Fruit fly (Drosophila melanogaster): ENCODE data around the gene Pgam5.

Pgam5 gene

dm6 chrX:1879606-1880110 lies 6.3 kb upstream of the Pgam5 start, which contains the start of gene CG14818 (continued):
- TF ChIP-seq CG7987 (GFP tag; optimal IDR thresholded peaks at IDR 0.05) (no peak), gce (GFP tag; IDR thresholded peaks at IDR 0.05) (no peak), CG13424 (tag; optimal IDR thresholded peaks at IDR 0.05) (peak; percentile 69), CG12155 (GFP tag; optimal IDR thresholded peaks at IDR 0.05) (peak; percentile 65), CG11696 (GFP tag; IDR thresholded peaks at IDR 0.05) (no peak), crp (GFP tag; optimal IDR thresholded peaks at IDR 0.05) (no peak), Oli (tag; optimal IDR thresholded peaks at IDR 0.05) (peak; percentile 34), Fer1 (GFP tag; optimal IDR thresholded peaks at IDR 0.05) (peak; percentile 31), amos (GFP tag; IDR thresholded peaks at IDR 0.05; ENCODE audit: partially characterized antibody) (peak; percentile 78), chm (GFP tag; IDR thresholded peaks at IDR 0.05) (0 out of 2 replicates have a peak, but pooled peaks have one; percentile 14), Atf3 (GFP tag; optimal IDR thresholded peaks at IDR 0.05) (peak; percentile 46), sob (GFP tag; IDR thresholded peaks at IDR 0.05) (peak; percentile 75), CG3847 (GFP tag; IDR thresholded peaks at IDR 0.05) (peak; percentile 58), tio (GFP tag; optimal IDR thresholded peaks at IDR 0.05) (no peak), CG1832 (GFP tag; optimal IDR thresholded peaks at IDR 0.05) (no peak), CG8944 (GFP tag; optimal IDR thresholded peaks at IDR 0.05) (peak; percentile 70), CG12744 (GFP tag; optimal IDR thresholded peaks at IDR 0.05) (no peak), CG17912 (GFP tag; optimal IDR thresholded peaks at IDR 0.05) (peak; percentile 13), al (GFP tag; IDR thresholded peaks at IDR 0.05) (peak; percentile 60; the same call in 1 of the 2 replicates), CG14860 (GFP tag; IDR thresholded peaks at IDR 0.05; ENCODE audit: partially characterized antibody) (peak; percentile 82), mld (GFP tag; IDR thresholded peaks at IDR 0.05; ENCODE audit: partially characterized antibody) (peak; percentile 57; the same call in 1 of the 3 replicates), CG13624 (GFP tag; optimal IDR thresholded peaks at IDR 0.05) (peak; percentile 47), CG9437 (GFP tag; optimal IDR thresholded peaks at IDR 0.05) (peak; percentile 83), trem (tag; optimal IDR thresholded peaks at IDR 0.05) (no peak), ind (GFP tag; optimal IDR thresholded peaks at IDR 0.05) (peak; percentile 62), disco-r (GFP tag; optimal IDR thresholded peaks at IDR 0.05) (peak; percentile 18), sens-2 (GFP tag; IDR thresholded peaks at IDR 0.05) (peak; percentile 40; the same call in 1 of the 2 replicates), CG15514 (GFP tag; optimal IDR thresholded peaks at IDR 0.05) (peak; percentile 55), CG12659 (GFP tag; optimal IDR thresholded peaks at IDR 0.05) (peak; percentile 49), repo (GFP tag; optimal IDR thresholded peaks at IDR 0.05) (peak; percentile 52), HLH3B (GFP tag; IDR thresholded peaks at IDR 0.05) (peak; percentile 66), CG2120 (GFP tag; optimal IDR thresholded peaks at IDR 0.05) (peak; percentile 67), pzg (GFP tag; optimal IDR thresholded peaks at IDR 0.05) (peak; percentile 32), CG3726 (GFP tag; IDR thresholded peaks at IDR 0.05) (no peak), HHEX (GFP tag; optimal IDR thresholded peaks at IDR 0.05) (peak; percentile 34), CG8388 (GFP tag; optimal IDR thresholded peaks at IDR 0.05) (peak; percentile 32), Drgx (GFP tag; IDR thresholded peaks at IDR 0.05) (peak; percentile 43), Gug (GFP tag; IDR thresholded peaks at IDR 0.05) (peak; percentile 67; the same call in 3 of the 4 replicates), E2f1 (GFP tag; IDR thresholded peaks at IDR 0.05) (peak; percentile 51; the same call in 1 of the 2 replicates), chn (GFP tag; optimal IDR thresholded peaks at IDR 0.05) (peak; percentile 53), CHES-1-like (GFP tag; optimal IDR thresholded peaks at IDR 0.05) (peak; percentile 65), CG5953 (GFP tag; IDR thresholded peaks at IDR 0.05) (0 out of 2 replicates have a peak, but pooled peaks have one; percentile 31), Abd-B (GFP tag; optimal IDR thresholded peaks at IDR 0.05) (peak; percentile 79), Sry-β (GFP tag; optimal IDR thresholded peaks at IDR 0.05) (peak; percentile 24), emc (GFP tag; optimal IDR thresholded peaks at IDR 0.05) (peak; percentile 12), oc (tag; optimal IDR thresholded peaks at IDR 0.05) (no peak), tll (GFP tag; optimal IDR thresholded peaks at IDR 0.05) (peak in 1 of 2 experiments; percentile 27), Fer3 (tag; optimal IDR thresholded peaks at IDR 0.05) (peak; percentile 70), CG1233 (GFP tag; optimal IDR thresholded peaks at IDR 0.05) (peak; percentile 38)

Data from whole organism, embryonic.